Fruit fly (Drosophila melanogaster): ENCODE measurements around the gene CG9962.

Gene CG9962

DNA sequence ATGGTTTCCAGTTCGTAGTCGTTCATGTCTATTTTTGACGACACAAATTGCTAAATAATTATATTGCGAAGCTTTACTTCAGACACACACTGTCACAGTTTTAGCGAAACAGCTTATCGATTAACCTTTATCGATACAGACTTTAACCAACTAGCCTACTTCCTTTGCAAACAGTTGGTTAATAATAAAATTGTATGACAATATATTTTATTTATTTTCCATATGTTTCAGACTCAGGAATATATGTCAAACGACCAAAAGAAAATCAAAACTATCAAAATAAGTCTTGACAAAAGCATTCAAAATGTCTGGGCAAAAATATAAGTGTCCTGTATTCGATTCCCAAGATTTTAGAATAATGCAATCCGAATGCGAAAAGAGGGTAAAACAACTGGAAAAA is at the start of gene CG9962, which contains the start of gene CG43851:
TSS of gene CG9962 (minus strand) at position 101 of the 400 bp plus-strand sequence.
TSS of gene CG43851 (plus strand) at position 267 of the 400 bp plus-strand sequence.
- no peak for TF ChIP-seq CG17801 (GFP tag; optimal IDR thresholded peaks at IDR 0.05; ENCODE audit: partially characterized antibody)

DNA sequence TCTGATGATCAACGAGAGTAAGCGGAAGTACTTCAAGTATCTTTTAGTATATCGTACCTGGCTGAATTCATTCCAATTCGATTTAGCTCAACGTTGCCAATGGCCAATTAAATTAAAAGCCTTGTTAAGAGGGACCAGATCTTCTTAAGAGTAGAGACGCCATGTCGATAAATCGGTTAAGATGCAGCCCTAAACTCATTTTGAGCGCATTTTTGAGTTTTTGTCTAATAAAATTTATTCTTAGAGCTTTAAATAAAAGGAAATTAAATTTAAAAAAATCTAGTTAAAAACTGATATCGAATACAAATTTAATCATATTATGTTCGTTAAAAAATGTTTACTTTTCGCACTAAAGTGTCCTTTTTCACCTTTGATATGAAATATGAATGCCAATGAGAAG is 48.8 kb upstream of the CG9962 start, which contains the start of gene Trf5:
TSS of gene Trf5 (minus strand) at position 101 of the 400 bp plus-strand sequence.
- TF ChIP-seq CG17801 (GFP tag; optimal IDR thresholded peaks at IDR 0.05; ENCODE audit: partially characterized antibody), result no peak

DNA sequence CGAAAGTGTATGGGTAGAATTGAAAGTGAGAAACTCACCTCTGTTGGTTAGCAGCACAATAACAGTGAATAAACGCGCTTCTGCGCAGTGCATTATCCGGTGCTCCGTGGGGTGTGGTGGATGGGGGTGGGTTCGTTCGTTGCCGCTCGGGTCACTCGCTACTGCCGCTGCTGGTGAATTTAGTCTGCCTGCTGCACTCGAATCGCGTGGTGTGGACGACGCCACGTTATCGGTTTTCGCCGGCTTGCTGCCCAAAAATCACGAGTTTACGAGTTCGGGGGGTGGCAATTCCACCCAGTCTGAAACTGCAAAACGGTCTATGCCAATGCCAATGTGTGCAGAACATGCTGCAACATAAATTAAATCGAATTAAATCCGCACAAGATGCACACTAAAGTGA is 30.0 kb upstream of the CG9962 start, which contains the start of gene Tmtc1:
TSS of gene Tmtc1 (plus strand) at position 182 of the 400 bp plus-strand sequence.
- no peak for TF ChIP-seq CG17801 (GFP tag; optimal IDR thresholded peaks at IDR 0.05; ENCODE audit: partially characterized antibody)

DNA sequence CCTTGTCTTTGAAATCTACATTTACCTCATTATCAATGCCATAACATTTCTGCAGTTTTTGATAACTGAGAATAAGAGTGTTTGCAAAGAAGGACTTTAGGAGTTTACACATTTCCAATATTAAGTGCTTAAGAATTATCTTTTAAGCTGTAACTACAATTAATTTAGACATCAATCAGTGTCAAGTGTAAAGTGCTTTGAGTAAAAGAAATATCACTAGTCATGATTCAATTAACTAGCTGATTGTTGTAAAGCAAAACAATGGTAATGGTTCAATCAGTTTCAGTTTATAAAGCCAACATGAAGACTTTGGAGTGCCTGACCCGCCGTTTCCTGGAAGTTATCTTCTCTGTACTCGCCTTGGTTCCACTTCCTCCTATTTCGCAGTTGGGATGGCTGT is 22.0 kb upstream of the CG9962 start, which contains the start of gene Gr23a:
TSS of gene Gr23a (plus strand) at position 301 of the 400 bp plus-strand sequence.
- no peak for TF ChIP-seq CG17801 (GFP tag; optimal IDR thresholded peaks at IDR 0.05; ENCODE audit: partially characterized antibody)

DNA sequence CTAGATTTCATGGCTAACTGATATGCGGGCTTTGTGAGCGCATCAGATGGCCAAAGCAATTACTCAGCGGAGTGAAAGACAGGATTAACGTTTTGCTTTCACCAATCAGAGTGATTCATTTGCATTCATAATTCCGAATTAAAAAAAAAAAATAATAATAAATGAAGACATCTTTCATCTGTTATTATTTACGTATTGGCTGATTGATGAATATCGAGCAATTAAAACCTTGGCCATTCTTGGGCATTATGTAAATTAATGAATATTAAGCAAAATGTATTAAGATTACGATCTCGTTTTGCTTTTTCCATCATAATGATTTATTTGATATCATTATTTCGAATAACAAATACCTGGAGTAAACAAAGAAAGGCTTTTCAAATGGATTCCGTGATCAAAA is 17.2 kb upstream of the CG9962 start, which contains the start of gene Trf4:
TSS of gene Trf4 (plus strand) at position 301 of the 400 bp plus-strand sequence.
- TF ChIP-seq CG17801 (GFP tag; optimal IDR thresholded peaks at IDR 0.05; ENCODE audit: partially characterized antibody), result no peak

DNA sequence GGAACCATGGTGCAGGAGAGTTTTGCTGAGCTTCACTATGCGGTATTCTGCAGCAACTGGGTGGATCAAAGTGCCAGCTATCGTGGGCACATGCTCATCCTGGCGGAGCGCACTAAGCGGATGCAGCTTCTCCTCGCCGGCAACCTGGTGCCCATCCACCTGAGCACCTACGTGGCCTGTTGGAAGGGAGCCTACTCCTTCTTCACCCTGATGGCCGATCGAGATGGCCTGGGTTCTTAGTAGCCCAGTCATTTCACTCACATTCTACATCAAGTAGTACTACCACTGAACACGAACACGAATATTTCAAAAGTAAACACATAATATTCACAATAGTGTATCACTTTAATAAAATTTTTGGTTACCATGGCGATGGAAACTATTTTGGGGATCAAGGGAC is 7.6 kb upstream of the CG9962 start, which contains the start of gene Prosbeta4R2:
TSS of gene Prosbeta4R2 (plus strand) at position 301 of the 400 bp plus-strand sequence.
- no peak for TF ChIP-seq CG17801 (GFP tag; optimal IDR thresholded peaks at IDR 0.05; ENCODE audit: partially characterized antibody)

DNA sequence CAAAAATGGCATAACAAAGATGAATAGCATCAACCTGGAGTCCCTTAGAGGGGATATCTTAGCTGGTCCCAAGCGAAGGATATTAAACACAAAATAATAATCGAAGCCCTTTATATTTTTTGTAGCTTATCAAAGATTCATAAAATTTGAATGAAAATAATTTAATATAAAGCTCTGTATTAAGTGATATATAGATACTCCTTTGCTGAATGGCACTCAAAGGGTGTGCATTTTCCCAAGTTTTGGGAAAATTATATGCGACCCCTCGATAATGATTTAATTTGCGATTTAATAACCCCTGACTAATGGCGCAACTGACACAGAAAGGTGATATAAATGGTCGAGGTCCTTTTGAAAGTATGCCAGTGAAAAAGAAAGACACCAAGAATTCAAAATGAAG is 6.2 kb upstream of the CG9962 start, which contains the start of gene Or23a:
TSS of gene Or23a (plus strand) at position 301 of the 400 bp plus-strand sequence.
- TF ChIP-seq CG17801 (GFP tag; optimal IDR thresholded peaks at IDR 0.05; ENCODE audit: partially characterized antibody), result no peak

DNA sequence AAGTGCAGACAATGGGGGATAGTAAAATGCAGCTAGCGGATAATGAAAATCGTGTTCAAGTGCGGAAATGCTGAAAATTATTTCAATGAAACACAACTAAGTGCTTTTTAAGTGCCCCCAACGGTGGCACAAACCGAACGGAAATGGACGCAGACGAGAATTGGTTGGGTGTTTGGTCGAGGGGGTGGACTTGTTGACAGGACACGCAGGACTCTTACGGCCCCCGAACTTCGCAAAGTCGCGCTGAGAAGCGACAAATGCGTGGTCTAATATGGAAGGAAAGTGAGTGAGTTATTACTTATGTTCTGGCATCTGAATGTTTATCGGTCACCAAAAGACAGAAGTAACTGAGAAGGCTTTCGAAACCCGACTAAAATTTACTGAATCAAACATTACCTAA is 5.2 kb upstream of the CG9962 start, which contains the start of gene Prosbeta4R1:
TSS of gene Prosbeta4R1 (plus strand) at position 301 of the 400 bp plus-strand sequence.
- no peak for TF ChIP-seq CG17801 (GFP tag; optimal IDR thresholded peaks at IDR 0.05; ENCODE audit: partially characterized antibody)

DNA sequence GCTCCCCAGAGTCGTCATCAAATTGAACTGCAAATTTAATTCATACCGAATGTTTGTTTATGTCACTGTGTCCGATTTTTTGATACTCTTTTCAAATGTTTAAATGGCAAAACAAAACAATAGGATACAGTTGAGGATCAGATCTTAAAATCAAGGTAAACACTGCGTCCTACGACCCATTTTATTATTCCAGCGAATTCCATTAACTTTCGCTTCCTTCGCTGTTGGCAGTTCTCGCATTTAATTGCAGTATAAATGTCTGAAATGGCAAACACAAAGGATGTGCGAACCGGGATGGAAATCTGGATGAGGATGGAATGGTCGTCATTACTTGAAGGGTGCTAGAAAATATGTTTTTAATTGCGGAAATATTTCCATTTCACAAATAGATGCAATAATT is 4.8 kb upstream of the CG9962 start, which contains the start of gene CG33125:
TSS of gene CG33125 (minus strand) at position 101 of the 400 bp plus-strand sequence.
- TF ChIP-seq CG17801 (GFP tag; optimal IDR thresholded peaks at IDR 0.05; ENCODE audit: partially characterized antibody), result no peak

DNA sequence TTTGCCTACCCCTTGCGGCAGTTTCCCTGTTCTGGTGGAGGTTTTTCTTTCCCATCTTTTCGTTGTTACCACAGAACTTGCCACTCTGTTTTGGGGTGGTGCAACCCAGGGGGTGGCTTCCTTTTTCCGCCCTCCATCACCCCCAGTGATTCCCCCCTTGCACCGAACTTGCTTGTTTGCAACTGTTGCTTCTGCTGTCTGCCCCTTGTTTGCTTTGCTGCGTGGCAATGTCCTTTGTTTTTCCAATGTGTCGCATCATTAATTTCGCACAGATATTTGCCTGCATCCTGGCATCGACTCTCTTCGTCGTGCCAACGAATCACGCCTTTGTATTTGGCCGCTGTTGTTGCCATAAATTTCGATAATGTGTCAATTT is 10.5 kb downstream of the CG9962 start:
- no peak for TF ChIP-seq CG17801 (GFP tag; optimal IDR thresholded peaks at IDR 0.05; ENCODE audit: partially characterized antibody)

DNA sequence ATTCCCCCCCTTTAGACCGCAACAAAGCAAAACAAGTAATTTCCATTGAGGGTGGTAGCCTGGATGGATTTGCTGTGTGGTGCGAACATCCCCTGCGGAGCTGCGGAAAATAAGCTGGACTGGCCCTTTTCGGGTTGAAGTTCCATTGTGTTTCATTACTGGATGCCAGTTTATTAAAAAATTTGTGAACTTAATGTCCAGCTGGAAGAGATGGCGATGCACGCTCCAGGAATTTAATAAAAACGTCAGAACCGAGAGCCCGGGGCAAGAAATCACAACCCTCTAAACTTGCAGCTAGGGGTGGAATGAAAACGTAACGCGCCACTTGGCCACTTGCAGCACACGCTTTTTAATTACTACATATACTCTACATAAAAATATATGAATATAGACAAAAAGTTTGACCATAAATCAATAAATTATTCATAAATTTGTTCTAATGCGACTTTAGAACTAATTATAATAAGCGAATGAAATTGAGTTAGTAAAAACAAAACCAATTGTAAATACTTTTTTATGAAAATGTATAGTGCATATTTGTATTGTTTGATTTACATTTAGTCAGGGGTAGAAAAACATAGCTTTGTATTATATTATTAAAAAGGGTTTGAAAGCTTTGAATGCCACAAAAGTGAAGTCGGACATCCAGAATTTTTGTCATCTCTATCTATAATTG is 11.1 kb downstream of the CG9962 start:
- no peak for TF ChIP-seq CG17801 (GFP tag; optimal IDR thresholded peaks at IDR 0.05; ENCODE audit: partially characterized antibody)

DNA sequence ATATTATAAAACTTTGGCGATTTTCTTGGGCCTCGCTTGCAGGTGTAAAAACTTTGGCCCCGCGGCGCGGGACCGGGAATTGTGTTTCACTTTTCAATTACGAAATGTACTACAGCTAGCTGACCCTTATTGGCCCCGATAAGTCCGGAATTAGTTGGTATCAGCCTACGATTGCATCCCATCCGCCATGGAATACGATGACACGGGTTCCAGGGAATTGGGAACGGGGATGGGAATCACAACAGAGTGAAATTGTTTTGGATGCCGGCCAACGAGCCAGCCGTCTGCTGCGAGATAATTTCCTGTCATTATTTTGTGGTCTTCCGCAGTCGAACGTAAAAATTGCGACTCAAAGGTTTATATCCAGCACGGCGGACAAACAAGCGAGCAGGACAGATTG is 18.8 kb downstream of the CG9962 start:
- TF ChIP-seq CG17801 (GFP tag; optimal IDR thresholded peaks at IDR 0.05; ENCODE audit: partially characterized antibody), result no peak

DNA sequence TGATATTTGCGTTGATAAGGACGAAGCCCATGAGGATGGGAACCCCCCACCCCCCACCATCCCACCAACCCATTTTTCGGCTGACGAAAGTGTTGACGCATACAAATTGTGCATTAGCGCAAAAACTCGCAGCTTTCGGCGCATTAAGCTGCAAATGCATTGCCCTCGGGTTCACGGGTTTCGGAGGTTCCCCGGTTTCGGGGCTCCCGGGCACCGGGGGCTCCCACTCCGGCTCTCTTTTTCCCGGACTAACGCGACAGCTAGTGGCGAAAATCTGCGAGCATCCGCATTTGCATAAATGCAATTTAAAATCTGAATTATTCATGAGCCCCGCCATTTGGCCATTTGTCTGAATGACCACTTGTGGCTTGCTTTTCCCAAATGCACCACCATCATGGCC is 20.0 kb downstream of the CG9962 start:
- no peak for TF ChIP-seq CG17801 (GFP tag; optimal IDR thresholded peaks at IDR 0.05; ENCODE audit: partially characterized antibody)

DNA sequence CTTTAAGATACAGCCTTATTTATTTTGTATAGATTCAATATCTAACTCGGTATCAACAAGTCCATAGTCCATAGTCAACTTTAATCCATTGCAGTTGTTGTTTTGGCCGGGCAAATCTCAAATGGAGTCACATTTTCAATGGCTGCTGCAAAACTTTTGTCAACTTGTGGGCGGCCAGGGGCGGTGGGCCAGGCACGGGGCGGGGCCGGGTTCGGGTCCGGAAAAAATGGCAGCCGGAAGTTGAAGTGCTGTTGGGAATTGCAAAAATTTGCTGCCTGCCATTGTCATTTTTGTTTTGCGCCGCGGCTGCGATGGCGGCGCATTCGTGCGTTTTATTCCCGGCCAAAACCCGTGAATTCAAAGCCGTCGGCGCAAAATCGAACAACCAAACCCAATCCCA is 23.6 kb downstream of the CG9962 start:
- no peak for TF ChIP-seq CG17801 (GFP tag; optimal IDR thresholded peaks at IDR 0.05; ENCODE audit: partially characterized antibody)

DNA sequence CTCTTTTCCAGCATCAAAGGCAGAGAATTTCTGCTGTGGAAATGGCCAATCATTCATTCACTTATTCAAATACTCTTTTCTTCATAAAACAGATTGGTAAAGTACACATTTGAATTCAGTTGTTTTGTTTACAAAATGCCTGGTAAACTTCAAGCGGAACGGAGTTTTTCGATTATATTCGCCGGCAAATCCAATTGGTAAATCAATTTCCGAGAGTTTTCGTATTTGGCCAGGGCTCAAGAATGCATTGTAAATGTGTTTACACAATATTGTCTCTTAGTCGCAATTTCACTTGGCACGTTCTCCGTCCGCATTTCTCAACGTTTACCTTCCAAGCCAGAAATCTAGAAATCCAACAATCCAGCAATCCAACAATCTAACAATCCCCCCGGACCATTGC is 27.6 kb downstream of the CG9962 start, which contains the start of gene CG43403:
TSS of gene CG43403 (plus strand) at position 301 of the 400 bp plus-strand sequence.
- TF ChIP-seq CG17801 (GFP tag; optimal IDR thresholded peaks at IDR 0.05; ENCODE audit: partially characterized antibody), result no peak

DNA sequence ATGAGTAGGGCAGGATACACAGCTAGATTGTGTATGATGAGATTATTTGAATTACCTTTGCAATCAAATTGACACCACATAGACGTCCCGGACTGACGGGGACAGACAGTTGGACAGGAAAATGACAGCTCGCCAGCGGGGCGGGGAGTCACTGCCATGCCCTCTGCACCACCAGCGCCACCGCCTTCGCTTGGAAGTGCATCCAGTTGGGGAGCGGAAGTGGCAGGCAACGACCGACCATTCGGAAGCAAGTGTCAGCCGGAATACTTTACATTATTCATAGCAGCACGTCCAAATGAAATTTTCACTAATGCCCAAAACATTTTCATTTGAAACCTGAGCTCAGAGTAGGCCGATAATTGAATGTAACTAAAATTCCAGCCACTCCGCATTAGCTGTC is 37.8 kb downstream of the CG9962 start, which contains the start of gene CG15395:
TSS of gene CG15395 (plus strand) at position 301 of the 400 bp plus-strand sequence.
- TF ChIP-seq CG17801 (GFP tag; optimal IDR thresholded peaks at IDR 0.05; ENCODE audit: partially characterized antibody), result no peak
